Fruit fly (Drosophila melanogaster) whole organism, embryonic: Measurements from ENCODE around the gene spn-B.

Source experiments
- BtbVII ChIP-seq: fragments of 200-800 bp; sonication (Bioruptor generic); optimal IDR thresholded peaks from 3 replicates; lab custom pipeline; 2017; ENCODE audit warnings: missing biosample characterization, mild to moderate bottlenecking, missing genetic modification characterization
- CG10147 ChIP-seq: fragments of 200-800 bp; sonication (Bioruptor generic); optimal IDR thresholded peaks from 2 replicates; lab custom pipeline; 2019; ENCODE audit warnings: missing biosample characterization, mild to moderate bottlenecking, missing genetic modification characterization, moderate library complexity
- CG10267 ChIP-seq: fragments of 200-800 bp; sonication (Bioruptor generic); optimal IDR thresholded peaks from 2 replicates; lab custom pipeline; 2018; ENCODE audit warnings: missing biosample characterization, mild to moderate bottlenecking, missing genetic modification characterization, moderate library complexity
- CG10543 ChIP-seq: fragments of 200-800 bp; sonication (Bioruptor generic); optimal IDR thresholded peaks from 3 replicates; lab custom pipeline; 2017; ENCODE audit warnings: missing biosample characterization, mild to moderate bottlenecking, missing genetic modification characterization, moderate library complexity
- CG11085 ChIP-seq: fragments of 200-800 bp; sonication (Bioruptor generic); IDR thresholded peaks from 2 replicates; pipeline ENCODE4 v1.3.6; 2022; ENCODE audit warnings: missing biosample characterization, missing genetic modification characterization
- CG12155 ChIP-seq: fragments of 200-800 bp; sonication (Bioruptor generic); optimal IDR thresholded peaks from 3 replicates; lab custom pipeline; 2016; ENCODE audit warnings: missing biosample characterization, missing genetic modification characterization
- CG12769 ChIP-seq: fragments of 200-800 bp; sonication (Bioruptor generic); optimal IDR thresholded peaks from 2 replicates; lab custom pipeline; 2019; ENCODE audit warnings: missing biosample characterization, mild to moderate bottlenecking, missing genetic modification characterization, moderate library complexity
- CG13775 ChIP-seq: fragments of 200-800 bp; sonication (Bioruptor generic); optimal IDR thresholded peaks from 3 replicates; lab custom pipeline; 2017; ENCODE audit warnings: missing biosample characterization, mild to moderate bottlenecking, missing genetic modification characterization
- CG15011 ChIP-seq: fragments of 200-800 bp; sonication (Bioruptor generic); optimal IDR thresholded peaks from 3 replicates; lab custom pipeline; 2018; ENCODE audit warnings: missing biosample characterization, mild to moderate bottlenecking, missing genetic modification characterization
- CG15269 ChIP-seq: fragments of 200-800 bp; sonication (Bioruptor generic); optimal IDR thresholded peaks from 2 replicates; lab custom pipeline; 2018; ENCODE audit warnings: missing biosample characterization, mild to moderate bottlenecking, missing genetic modification characterization, moderate library complexity
- CG1647 ChIP-seq: fragments of 200-800 bp; sonication (Bioruptor generic); optimal IDR thresholded peaks from 3 replicates; lab custom pipeline; 2016; ENCODE audit warnings: missing biosample characterization, missing genetic modification characterization
- CG17359 ChIP-seq: fragments of 200-800 bp; sonication (Bioruptor generic); optimal IDR thresholded peaks from 3 replicates; lab custom pipeline; 2018; ENCODE audit warnings: missing biosample characterization, mild to moderate bottlenecking, missing genetic modification characterization, moderate library complexity
- CG18619 ChIP-seq: fragments of 200-800 bp; sonication (Bioruptor generic); optimal IDR thresholded peaks from 3 replicates; lab custom pipeline; 2017; ENCODE audit warnings: missing biosample characterization, mild to moderate bottlenecking, missing genetic modification characterization
- CG31388 ChIP-seq: fragments of 200-800 bp; sonication (Bioruptor generic); optimal IDR thresholded peaks from 2 replicates; lab custom pipeline; 2016; ENCODE audit warnings: missing biosample characterization, missing genetic modification characterization
- CG4282 ChIP-seq: fragments of 200-800 bp; sonication (Bioruptor generic); optimal IDR thresholded peaks from 2 replicates; lab custom pipeline; 2016; ENCODE audit warnings: missing biosample characterization, missing genetic modification characterization
- CG43689 ChIP-seq: fragments of 200-800 bp; sonication (Bioruptor generic); IDR thresholded peaks from 2 replicates; pipeline ENCODE4 v1.3.6; 2022; ENCODE audit warnings: missing biosample characterization, missing genetic modification characterization
- CG6654 ChIP-seq: fragments of 200-800 bp; sonication (Bioruptor generic); optimal IDR thresholded peaks from 2 replicates; lab custom pipeline; 2017; ENCODE audit warnings: missing biosample characterization, mild to moderate bottlenecking, missing genetic modification characterization
- CG7271 ChIP-seq: fragments of 200-800 bp; sonication (Bioruptor generic); optimal IDR thresholded peaks from 2 replicates; lab custom pipeline; 2018; ENCODE audit warnings: missing biosample characterization, mild to moderate bottlenecking, missing genetic modification characterization, moderate library complexity
- CG7786 ChIP-seq: fragments of 200-800 bp; sonication (Bioruptor generic); optimal IDR thresholded peaks from 2 replicates; lab custom pipeline; 2016; ENCODE audit warnings: missing biosample characterization, missing genetic modification characterization
- CG8281 ChIP-seq: fragments of 200-800 bp; sonication (Bioruptor generic); optimal IDR thresholded peaks from 2 replicates; lab custom pipeline; 2018; ENCODE audit warnings: missing biosample characterization, mild to moderate bottlenecking, missing genetic modification characterization, moderate library complexity
- CG8359 ChIP-seq: fragments of 200-800 bp; sonication (Bioruptor generic); optimal IDR thresholded peaks from 2 replicates; lab custom pipeline; 2017; ENCODE audit warnings: missing biosample characterization, mild to moderate bottlenecking, missing genetic modification characterization, borderline replicate concordance
- CG8924 ChIP-seq: fragments of 200-800 bp; optimal IDR thresholded peaks from 3 replicates; lab custom pipeline; 2019; ENCODE audit warnings: missing biosample characterization, mild to moderate bottlenecking, missing genetic modification characterization, moderate library complexity
- CG9437 ChIP-seq: fragments of 200-800 bp; sonication (Bioruptor generic); optimal IDR thresholded peaks from 2 replicates; lab custom pipeline; 2018; ENCODE audit warnings: missing biosample characterization, mild to moderate bottlenecking, missing genetic modification characterization
- CHES-1-like ChIP-seq: fragments of 200-800 bp; sonication (Bioruptor generic); optimal IDR thresholded peaks from 2 replicates; lab custom pipeline; 2016; ENCODE audit warnings: missing biosample characterization, missing genetic modification characterization
- Chrac-16 ChIP-seq: fragments of 200-800 bp; sonication (Bioruptor generic); optimal IDR thresholded peaks from 3 replicates; lab custom pipeline; 2016; ENCODE audit warnings: missing biosample characterization, missing genetic modification characterization
- E2f1 ChIP-seq: fragments of 200-800 bp; sonication (Bioruptor generic); IDR thresholded peaks from 2 replicates; pipeline ENCODE4 v1.3.6; 2022; ENCODE audit warnings: missing biosample characterization, missing genetic modification characterization
- Gsc ChIP-seq: fragments of 200-800 bp; sonication (Bioruptor generic); IDR thresholded peaks from 2 replicates; pipeline ENCODE4 v1.3.6; 2022; ENCODE audit warnings: missing biosample characterization, missing genetic modification characterization
- Gug ChIP-seq: fragments of 200-800 bp; sonication (Bioruptor generic); IDR thresholded peaks from 4 replicates; pipeline ENCODE4 v1.3.6; 2022; ENCODE audit warnings: missing biosample characterization, missing genetic modification characterization
- MESR4 ChIP-seq: fragments of 200-800 bp; sonication (Bioruptor generic); optimal IDR thresholded peaks from 2 replicates; lab custom pipeline; 2018; ENCODE audit warnings: missing biosample characterization, mild to moderate bottlenecking, missing genetic modification characterization, moderate library complexity
- Rx ChIP-seq: fragments of 200-800 bp; sonication (Bioruptor generic); IDR thresholded peaks from 2 replicates; pipeline ENCODE4 v1.3.6; 2022; ENCODE audit warnings: missing biosample characterization, missing genetic modification characterization
- Side ChIP-seq: fragments of 200-800 bp; sonication (Bioruptor generic); optimal IDR thresholded peaks from 2 replicates; lab custom pipeline; 2016; ENCODE audit warnings: missing biosample characterization, missing genetic modification characterization
- Vsx1 ChIP-seq: fragments of 200-800 bp; sonication (Bioruptor generic); optimal IDR thresholded peaks from 2 replicates; lab custom pipeline; 2017; ENCODE audit warnings: missing biosample characterization, mild to moderate bottlenecking, missing genetic modification characterization, missing genetic modification reagents
- bigmax ChIP-seq: fragments of 200-800 bp; sonication (Bioruptor generic); optimal IDR thresholded peaks from 2 replicates; lab custom pipeline; 2018; ENCODE audit warnings: missing biosample characterization, mild to moderate bottlenecking, missing genetic modification characterization
- cato ChIP-seq: fragments of 200-800 bp; sonication (Bioruptor generic); optimal IDR thresholded peaks from 2 replicates; lab custom pipeline; 2016; ENCODE audit warnings: missing biosample characterization, missing genetic modification characterization, borderline replicate concordance
- croc ChIP-seq: fragments of 200-800 bp; sonication (Bioruptor generic); conservative IDR thresholded peaks from 3 replicates; pipeline ENCODE4 v1.3.6; 2022; ENCODE audit warnings: missing biosample characterization, missing genetic modification characterization
- dati ChIP-seq: fragments of 200-800 bp; sonication (Bioruptor generic); IDR thresholded peaks from 2 replicates; pipeline ENCODE4 v1.3.6; 2022; ENCODE audit warnings: missing biosample characterization, missing genetic modification characterization
- emc ChIP-seq: fragments of 200-800 bp; sonication (Bioruptor generic); optimal IDR thresholded peaks from 2 replicates; lab custom pipeline; 2016; ENCODE audit warnings: missing biosample characterization, missing genetic modification characterization
- en ChIP-seq: fragments of 200-800 bp; sonication (Bioruptor generic); optimal IDR thresholded peaks from 2 replicates; lab custom pipeline; 2016; ENCODE audit warnings: missing biosample characterization, missing genetic modification characterization
- fd102C ChIP-seq: fragments of 200-800 bp; sonication (Bioruptor generic); optimal IDR thresholded peaks from 2 replicates; lab custom pipeline; 2018; ENCODE audit warnings: missing biosample characterization, mild to moderate bottlenecking, missing genetic modification characterization, moderate library complexity
- fu2 ChIP-seq: fragments of 200-800 bp; sonication (Bioruptor generic); optimal IDR thresholded peaks from 2 replicates; lab custom pipeline; 2016; ENCODE audit warnings: missing biosample characterization, missing genetic modification characterization
- gro ChIP-seq: fragments of 200-800 bp; sonication (Bioruptor generic); optimal IDR thresholded peaks from 2 replicates; lab custom pipeline; 2016; ENCODE audit warnings: missing biosample characterization, missing genetic modification characterization
- kah ChIP-seq: fragments of 200-800 bp; sonication (Bioruptor generic); optimal IDR thresholded peaks from 2 replicates; lab custom pipeline; 2018; ENCODE audit warnings: missing biosample characterization, mild to moderate bottlenecking, missing genetic modification characterization
- knrl ChIP-seq: fragments of 200-800 bp; sonication (Bioruptor generic); IDR thresholded peaks from 3 replicates; pipeline ENCODE4 v1.3.6; 2022; ENCODE audit warnings: missing biosample characterization, missing genetic modification characterization; ENCODE audit not compliant: partially characterized antibody
- lmd ChIP-seq: fragments of 200-800 bp; sonication (Bioruptor generic); IDR thresholded peaks from 2 replicates; pipeline ENCODE4 v1.3.6; 2022; ENCODE audit warnings: missing biosample characterization, missing genetic modification characterization
- mirr ChIP-seq: fragments of 200-800 bp; sonication (Bioruptor generic); optimal IDR thresholded peaks from 3 replicates; lab custom pipeline; 2018; ENCODE audit warnings: missing biosample characterization, mild to moderate bottlenecking, missing genetic modification characterization
- prd ChIP-seq, 3 experiments: fragments of >200 bp in 2 of 3; fragments of 200-800 bp in 1 of 3; sonication (Bioruptor generic) in 1 of 3; optimal IDR thresholded peaks in 2 of 3; IDR thresholded peaks in 1 of 3; 2 replicates in 2 of 3; 3 replicates in 1 of 3; pipeline versions ENCODE4 v1.3.6 to Lab custom; 2017 to 2022; ENCODE audit warnings: missing biosample characterization in 1 of 3, missing genetic modification characterization in 1 of 3
- row ChIP-seq: fragments of 200-800 bp; sonication (Bioruptor generic); IDR thresholded peaks from 3 replicates; pipeline ENCODE4 v1.3.6; 2022; ENCODE audit warnings: missing biosample characterization, missing genetic modification characterization
- twi ChIP-seq: fragments of 200-800 bp; optimal IDR thresholded peaks from 2 replicates; lab custom pipeline; 2019; ENCODE audit warnings: missing biosample characterization, mild to moderate bottlenecking, missing genetic modification characterization, moderate library complexity
- z ChIP-seq: fragments of 200-800 bp; sonication (Bioruptor generic); IDR thresholded peaks from 3 replicates; pipeline ENCODE4 v1.3.6; 2022; ENCODE audit warnings: missing biosample characterization, missing genetic modification characterization

The spn-B gene

DNA sequence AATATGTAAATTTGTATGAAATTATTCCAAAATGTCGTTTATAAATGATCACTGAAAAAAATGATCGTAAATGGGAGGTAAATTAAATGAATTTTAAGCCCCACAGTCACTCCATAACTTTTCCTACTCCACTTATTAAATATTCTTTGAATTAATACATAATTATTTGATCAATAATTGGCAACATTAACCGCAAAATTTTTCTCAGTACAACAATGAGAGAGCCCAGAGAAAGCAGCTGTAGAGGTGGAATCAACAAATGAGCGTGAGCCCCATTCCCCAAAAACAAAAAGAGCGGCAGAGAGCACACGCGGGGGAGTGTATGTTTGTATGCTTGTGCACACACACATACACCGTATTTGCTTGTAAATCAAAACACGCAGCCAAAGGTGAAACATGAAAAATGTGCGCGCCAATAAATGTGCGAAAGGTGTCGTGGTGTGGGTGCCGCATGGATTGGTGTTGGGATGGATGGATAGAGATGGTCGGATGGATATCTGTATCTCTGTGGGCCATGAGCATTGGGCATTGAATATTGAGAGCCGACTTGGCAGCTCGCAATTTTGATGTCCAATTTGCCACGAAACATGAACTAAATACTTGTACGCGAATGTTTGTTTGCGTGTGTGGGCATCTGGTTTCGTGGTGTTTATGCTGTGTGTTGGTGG lies 44.0 kb upstream of the spn-B start (continued):
- TF ChIP-seq CG8281 (peak; percentile 94), Gug (GFP tag; lab: Robert Waterston, UW) (peak; percentile 95), CG9437 (GFP tag; lab: Kevin White, UChicago) (peak; percentile 95), CG1647 (peak; percentile 96), twi (tag; lab: Kevin White, UChicago) (peak; percentile 94), MESR4 (GFP tag; lab: Kevin White, UChicago) (peak; percentile 73), Vsx1 (GFP tag; lab: Kevin White, UChicago) (peak; percentile 98), fu2 (GFP tag; lab: Kevin White, UChicago) (peak; percentile 94), bigmax (GFP tag; lab: Kevin White, UChicago) (peak; percentile 69), z (GFP tag; lab: Robert Waterston, UW) (no peak), CG43689 (GFP tag; lab: Robert Waterston, UW) (no peak), CG8924 (peak; percentile 99), CG17359 (tag; lab: Kevin White, UChicago) (peak; percentile 99), CG11085 (no peak), Rx (GFP tag; lab: Robert Waterston, UW) (no peak), CG18619 (GFP tag; lab: Kevin White, UChicago) (peak; percentile 98), Side (GFP tag; lab: Kevin White, UChicago) (peak; percentile 93), E2f1 (GFP tag; lab: Robert Waterston, UW) (no peak), CG10147 (GFP tag; lab: Kevin White, UChicago) (peak; percentile 99), CG10543 (GFP tag; lab: Kevin White, UChicago) (peak; percentile 92), kah (GFP tag; lab: Kevin White, UChicago) (peak; percentile 94), CG7271 (tag; lab: Kevin White, UChicago) (peak; percentile 87), CG12769 (tag; lab: Kevin White, UChicago) (peak; percentile 98), knrl (no peak), CG7786 (peak; percentile 91), CG31388 (GFP tag; lab: Kevin White, UChicago) (peak; percentile 96), Gsc (GFP tag; lab: Robert Waterston, UW) (no peak), croc (GFP tag; lab: Robert Waterston, UW) (peak; percentile 94), CG6654 (peak; percentile 90), cato (peak; percentile 97), CG12155 (GFP tag; lab: Kevin White, UChicago) (peak; percentile 97), emc (GFP tag; lab: Kevin White, UChicago) (peak; percentile 89), Chrac-16 (GFP tag; lab: Kevin White, UChicago) (peak; percentile 99), fd102C (GFP tag; lab: Kevin White, UChicago) (peak; percentile 75), lmd (GFP tag; lab: Robert Waterston, UW) (no peak), CG8359 (GFP tag; lab: Kevin White, UChicago) (peak; percentile 89), gro (GFP tag; lab: Kevin White, UChicago) (peak; percentile 94), row (GFP tag; lab: Robert Waterston, UW) (no peak), dati (GFP tag; lab: Robert Waterston, UW) (no peak), prd (optimal IDR thresholded peaks at IDR 0.05; lab: Kevin White, UChicago) (no peak), prd (GFP tag; IDR thresholded peaks at IDR 0.05; lab: Robert Waterston, UW) (no peak), CG10267 (tag; lab: Kevin White, UChicago) (peak; percentile 96), mirr (GFP tag; lab: Kevin White, UChicago) (peak; percentile 87), CG15269 (tag; lab: Kevin White, UChicago) (peak; percentile 99), en (GFP tag; lab: Kevin White, UChicago) (peak; percentile 87), CHES-1-like (GFP tag; lab: Kevin White, UChicago) (peak; percentile 93), CG4282 (GFP tag; lab: Kevin White, UChicago) (peak; percentile 65), BtbVII (peak; percentile 98), CG13775 (peak; percentile 98), CG15011 (GFP tag; lab: Kevin White, UChicago) (peak; percentile 98)
